Worm (Caenorhabditis elegans): Measurements from ENCODE around the gene unc-60.

The unc-60 gene

ce11 chrV:1471078-1471969 is 3.6 kb upstream of the unc-60 start:
- TF ChIP-seq F37D6.2 (tag; optimal IDR thresholded peaks at IDR 0.05): peak; percentile 18
- TF ChIP-seq dmd-9 (GFP tag; IDR thresholded peaks at IDR 0.05): no peak
- no peak for TF ChIP-seq D1046.2 (GFP tag; IDR thresholded peaks at IDR 0.05)
- TF ChIP-seq aha-1 (tag): peak; percentile 97
- TF ChIP-seq lsy-2 (tag; optimal IDR thresholded peaks at IDR 0.05): peak in 1 of 2 experiments; percentile 84
- TF ChIP-seq fos-1 (tag; optimal IDR thresholded peaks at IDR 0.05): no peak
- no peak for TF ChIP-seq egl-43 (GFP tag; IDR thresholded peaks at IDR 0.05)
- no peak for TF ChIP-seq daf-16 (GFP tag; optimal IDR thresholded peaks at IDR 0.05)
- TF ChIP-seq daf-16 (tag; optimal IDR thresholded peaks at IDR 0.05): peak; percentile 61
- TF ChIP-seq daf-8 (GFP tag; IDR thresholded peaks at IDR 0.05): no peak
- TF ChIP-seq F26F4.8 (GFP tag; conservative IDR thresholded peaks at IDR 0.05): no peak
- TF ChIP-seq unc-39 (tag; optimal IDR thresholded peaks at IDR 0.05): no peak
- no peak for TF ChIP-seq ztf-11 (tag; optimal IDR thresholded peaks at IDR 0.05)
- TF ChIP-seq Y75B8A.6 (GFP tag; IDR thresholded peaks at IDR 0.05): no peak
- TF ChIP-seq sdz-12 (GFP tag; optimal IDR thresholded peaks at IDR 0.05): no peak
- TF ChIP-seq mes-2 (tag; optimal IDR thresholded peaks at IDR 0.05; ENCODE audit: poor library complexity, severe bottlenecking): peak; percentile 77
- TF ChIP-seq set-16 (GFP tag; IDR thresholded peaks at IDR 0.05): no peak
- no peak for TF ChIP-seq nhr-10 (tag; optimal IDR thresholded peaks at IDR 0.05)
- TF ChIP-seq attf-4 (tag; optimal IDR thresholded peaks at IDR 0.05): no peak
- no peak for TF ChIP-seq ceh-62 (tag; optimal IDR thresholded peaks at IDR 0.05)
- TF ChIP-seq php-3 (GFP tag; IDR thresholded peaks at IDR 0.05): no peak
- TF ChIP-seq dpl-1 (GFP tag; optimal IDR thresholded peaks at IDR 0.05): peak; percentile 87
- no peak for TF ChIP-seq nhr-237 (tag; optimal IDR thresholded peaks at IDR 0.05)
- TF ChIP-seq mep-1 (tag; optimal IDR thresholded peaks at IDR 0.05): peak; percentile 75
- no peak for TF ChIP-seq ceh-32 (tag; optimal IDR thresholded peaks at IDR 0.05; ENCODE audit: poor library complexity)
- no peak for TF ChIP-seq mxl-2 (GFP tag; conservative IDR thresholded peaks at IDR 0.05)
- TF ChIP-seq lin-29 (GFP tag; IDR thresholded peaks at IDR 0.05): no peak
- TF ChIP-seq mdt-29 (GFP tag; IDR thresholded peaks at IDR 0.05): no peak
- peak; percentile 17 for TF ChIP-seq nhr-11 (tag; optimal IDR thresholded peaks at IDR 0.05)
- TF ChIP-seq R02D3.7 (tag; optimal IDR thresholded peaks at IDR 0.05): no peak
- TF ChIP-seq ceh-44 (GFP tag; IDR thresholded peaks at IDR 0.05): no peak
- no peak for TF ChIP-seq F10B5.3 (tag; optimal IDR thresholded peaks at IDR 0.05)
- no peak for TF ChIP-seq arid-1 (GFP tag; conservative IDR thresholded peaks at IDR 0.05)
- no peak for TF ChIP-seq nhr-25 (tag; optimal IDR thresholded peaks at IDR 0.05; ENCODE audit: borderline replicate concordance, insufficient read depth)
- no peak for TF ChIP-seq zag-1 (tag; optimal IDR thresholded peaks at IDR 0.05)
- TF ChIP-seq egl-27 (tag; optimal IDR thresholded peaks at IDR 0.05): no peak
- no peak for TF ChIP-seq zfp-3 (GFP tag; conservative IDR thresholded peaks at IDR 0.05)
- no peak for TF ChIP-seq cey-2 (tag; optimal IDR thresholded peaks at IDR 0.05; ENCODE audit: borderline replicate concordance, insufficient read depth)
- no peak for TF ChIP-seq lir-3 (tag; optimal IDR thresholded peaks at IDR 0.05)
- no peak for TF ChIP-seq tra-1 (GFP tag; IDR thresholded peaks at IDR 0.05)
- TF ChIP-seq nhr-77 (tag; optimal IDR thresholded peaks at IDR 0.05): peak; percentile 70
- TF ChIP-seq snpc-4 (tag; optimal IDR thresholded peaks at IDR 0.05): no peak
- peak in 1 of 2 experiments; percentile 9 for TF ChIP-seq unc-62 (GFP tag; optimal IDR thresholded peaks at IDR 0.05 in 1 of 2)
- no peak for TF ChIP-seq unc-62 (tag; optimal IDR thresholded peaks at IDR 0.05)
- TF ChIP-seq nhr-111 (GFP tag; optimal IDR thresholded peaks at IDR 0.05): no peak
- no peak for TF ChIP-seq madf-5 (GFP tag; IDR thresholded peaks at IDR 0.05)
- peak; percentile 52; the same call in 1 of the 2 replicates for TF ChIP-seq vab-7 (GFP tag; IDR thresholded peaks at IDR 0.05)
- TF ChIP-seq nhr-102 (tag; optimal IDR thresholded peaks at IDR 0.05): no peak
- TF ChIP-seq zfp-2 (tag; optimal IDR thresholded peaks at IDR 0.05): no peak
- no peak for TF ChIP-seq Y48G9A.11 (GFP tag; IDR thresholded peaks at IDR 0.05)

All from whole organism, L4 larva.